Worm (Caenorhabditis elegans) whole organism, early embryonic: ENCODE data around the gene nhr-27.

Experiments
- B0310.2 ChIP-seq: sonication (generic microtip); optimal IDR thresholded peaks from 2 replicates; lab custom pipeline; 2016; ENCODE audit warnings: mild to moderate bottlenecking, missing genetic modification characterization, missing compliant biosample characterization
- F13C5.2 ChIP-seq: sonication (generic microtip); optimal IDR thresholded peaks from 2 replicates; lab custom pipeline; 2017; ENCODE audit warnings: mild to moderate bottlenecking, missing genetic modification characterization, inconsistent platforms, missing compliant biosample characterization
- aly-1 ChIP-seq: sonication (generic microtip); optimal IDR thresholded peaks from 2 replicates; lab custom pipeline; 2016; ENCODE audit warnings: missing genetic modification characterization, missing compliant biosample characterization
- ama-1 ChIP-seq: fragments of 150-350 bp; optimal IDR thresholded peaks from 2 replicates; lab custom pipeline; 2014
- ceh-13 ChIP-seq: fragments of 200-800 bp; sonication (Bioruptor generic); optimal IDR thresholded peaks from 2 replicates; lab custom pipeline; 2018; ENCODE audit warnings: mild to moderate bottlenecking, missing genetic modification characterization, missing compliant biosample characterization
- ceh-36 ChIP-seq: sonication (generic microtip); optimal IDR thresholded peaks from 2 replicates; lab custom pipeline; 2016; ENCODE audit warnings: missing genetic modification characterization, inconsistent platforms, missing compliant biosample characterization
- ets-7 ChIP-seq: sonication (generic microtip); optimal IDR thresholded peaks from 2 replicates; lab custom pipeline; 2016; ENCODE audit warnings: missing genotype, missing genetic modification characterization, missing compliant biosample characterization
- flt-1 ChIP-seq: fragments of 200-800 bp; sonication (Bioruptor generic); IDR thresholded peaks from 2 replicates; pipeline ENCODE4 v1.3.6; 2022; ENCODE audit warnings: missing genetic modification characterization, missing compliant biosample characterization
- hmbx-1 ChIP-seq: sonication (generic microtip); optimal IDR thresholded peaks from 2 replicates; lab custom pipeline; 2016; ENCODE audit warnings: mild to moderate bottlenecking, missing genetic modification characterization, missing compliant biosample characterization
- hmg-4 ChIP-seq: fragments of 200-800 bp; sonication (Bioruptor generic); optimal IDR thresholded peaks from 2 replicates; lab custom pipeline; 2018; ENCODE audit warnings: mild to moderate bottlenecking, missing genetic modification characterization, missing compliant biosample characterization
- hnd-1 ChIP-seq: sonication (generic microtip); optimal IDR thresholded peaks from 2 replicates; lab custom pipeline; 2016; ENCODE audit warnings: missing genetic modification characterization, missing compliant biosample characterization
- pes-1 ChIP-seq: fragments of 200-800 bp; sonication (Bioruptor generic); IDR thresholded peaks from 2 replicates; pipeline ENCODE4 v1.3.6; 2022; ENCODE audit warnings: missing genetic modification reagents, missing genetic modification characterization, missing compliant biosample characterization
- scrt-1 ChIP-seq: fragments of 200-800 bp; sonication (Bioruptor generic); IDR thresholded peaks from 2 replicates; pipeline ENCODE4 v1.3.6; 2022; ENCODE audit warnings: missing genetic modification characterization, missing compliant biosample characterization
- sea-1 ChIP-seq: fragments of 200-800 bp; sonication (Bioruptor generic); conservative IDR thresholded peaks from 2 replicates; pipeline ENCODE4 v1.3.6; 2022; ENCODE audit warnings: missing genetic modification characterization, missing compliant biosample characterization
- tbx-11 ChIP-seq: fragments of 200-800 bp; sonication (Bioruptor generic); IDR thresholded peaks from 2 replicates; pipeline ENCODE4 v1.3.6; 2022; ENCODE audit warnings: missing genetic modification characterization, missing compliant biosample characterization
- tbx-37 ChIP-seq: fragments of 200-800 bp; sonication (Bioruptor generic); conservative IDR thresholded peaks from 2 replicates; pipeline ENCODE4 v1.3.6; 2022; ENCODE audit warnings: missing genetic modification reagents, missing genetic modification characterization, missing compliant biosample characterization
- tra-4 ChIP-seq: sonication (generic microtip); optimal IDR thresholded peaks from 2 replicates; lab custom pipeline; 2017; ENCODE audit warnings: missing genetic modification characterization, missing compliant biosample characterization

nhr-27 gene

DNA sequence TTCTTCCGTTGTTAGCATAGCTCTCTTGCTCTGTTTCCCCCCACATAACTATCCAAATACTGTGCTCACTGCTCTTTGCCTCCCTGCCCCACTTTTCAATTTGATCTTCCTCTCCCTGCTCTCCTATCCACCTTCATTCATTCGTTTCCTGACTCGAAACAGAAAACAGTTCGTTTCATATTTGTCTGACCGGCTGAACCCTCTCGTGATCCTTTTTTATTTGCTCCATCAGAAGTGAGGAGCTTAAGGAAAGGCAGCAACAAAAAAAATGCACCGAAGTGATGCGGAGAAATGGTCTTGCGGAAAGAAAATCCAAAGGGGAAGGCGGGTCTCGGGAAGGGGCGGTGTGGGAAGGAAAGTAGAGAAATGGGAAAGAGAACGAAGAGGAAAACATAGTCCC lies 86.7 kb downstream of the nhr-27 start:
- TF ChIP-seq sea-1, result no peak
- TF ChIP-seq ceh-36 (tag; lab: Kevin White, UChicago), result no peak
- no peak for TF ChIP-seq aly-1
- TF ChIP-seq hmg-4 (GFP tag; lab: Kevin White, UChicago), result no peak
- no peak for TF ChIP-seq ets-7 (tag; lab: Kevin White, UChicago)
- no peak for TF ChIP-seq ama-1 (lab: Kevin White, UChicago)
- TF ChIP-seq hmbx-1 (tag; lab: Kevin White, UChicago), result no peak
- TF ChIP-seq scrt-1 (GFP tag; lab: Robert Waterston, UW), result no peak
- TF ChIP-seq ceh-13, result no peak
- TF ChIP-seq B0310.2, result no peak
- TF ChIP-seq tbx-37 (GFP tag; lab: Robert Waterston, UW), result no peak
- no peak for TF ChIP-seq F13C5.2 (tag; lab: Kevin White, UChicago)
- no peak for TF ChIP-seq pes-1 (GFP tag; lab: Robert Waterston, UW)
- TF ChIP-seq tra-4 (tag; lab: Kevin White, UChicago), result no peak
- no peak for TF ChIP-seq flt-1 (GFP tag; lab: Robert Waterston, UW)
- TF ChIP-seq hnd-1 (tag; lab: Kevin White, UChicago), result no peak
- TF ChIP-seq tbx-11 (GFP tag; lab: Robert Waterston, UW), result no peak

DNA sequence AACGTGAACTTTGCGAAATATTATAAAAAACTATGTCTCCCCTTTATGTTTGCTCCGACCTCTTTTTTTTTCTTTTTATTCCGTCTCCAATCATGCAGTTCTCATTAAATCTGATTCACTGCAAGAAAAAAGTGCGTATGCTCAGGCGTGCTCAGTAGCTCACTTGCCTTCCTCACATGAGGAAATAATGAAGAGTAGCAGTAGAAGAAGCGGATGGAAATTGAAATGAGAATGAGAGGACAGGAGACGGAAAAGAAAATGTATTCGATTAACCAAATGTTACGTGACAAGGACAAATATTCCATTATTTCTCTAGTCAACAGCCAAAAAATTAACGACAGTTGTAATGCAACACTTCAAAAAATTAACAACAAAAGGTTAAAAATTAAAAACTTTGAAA lies 95.1 kb downstream of the nhr-27 start:
- TF ChIP-seq flt-1 (GFP tag; lab: Robert Waterston, UW) (no peak), scrt-1 (GFP tag; lab: Robert Waterston, UW) (no peak), ceh-13 (no peak), ceh-36 (tag; lab: Kevin White, UChicago) (no peak), aly-1 (no peak), sea-1 (no peak), tbx-11 (GFP tag; lab: Robert Waterston, UW) (no peak), hmbx-1 (tag; lab: Kevin White, UChicago) (no peak), hnd-1 (tag; lab: Kevin White, UChicago) (no peak), F13C5.2 (tag; lab: Kevin White, UChicago) (no peak), tra-4 (tag; lab: Kevin White, UChicago) (no peak), tbx-37 (GFP tag; lab: Robert Waterston, UW) (no peak), ama-1 (lab: Kevin White, UChicago) (no peak), ets-7 (tag; lab: Kevin White, UChicago) (no peak), pes-1 (GFP tag; lab: Robert Waterston, UW) (no peak), hmg-4 (GFP tag; lab: Kevin White, UChicago) (no peak)

DNA sequence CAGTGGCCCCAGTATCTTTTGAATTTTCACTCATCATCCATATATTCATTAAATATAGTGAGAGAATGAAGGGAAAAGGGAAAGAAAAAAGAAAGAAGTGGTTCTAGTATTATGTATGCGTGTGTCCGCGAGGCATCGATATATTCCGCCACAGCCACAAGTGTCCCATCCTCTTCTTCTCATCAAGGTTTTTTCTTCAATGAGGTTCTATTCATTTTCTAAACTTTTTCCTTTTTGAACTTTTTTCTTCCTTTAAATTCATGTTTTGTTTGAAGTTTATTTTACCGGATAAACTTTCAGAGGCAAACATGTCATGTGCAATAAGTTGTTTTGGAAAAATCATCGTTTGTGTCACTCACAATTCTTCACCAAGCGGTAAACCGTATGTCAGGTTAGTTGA lies 95.8 kb downstream of the nhr-27 start, which contains the start of gene rgs-2:
Gene rgs-2, plus strand, starts transcription at position 301 of the 400 bp plus-strand sequence.
- TF ChIP-seq hmg-4 (GFP tag; lab: Kevin White, UChicago) (no peak), sea-1 (no peak), ceh-13 (no peak), ama-1 (lab: Kevin White, UChicago) (no peak), F13C5.2 (tag; lab: Kevin White, UChicago) (no peak), ets-7 (tag; lab: Kevin White, UChicago) (no peak), tra-4 (tag; lab: Kevin White, UChicago) (no peak), hnd-1 (tag; lab: Kevin White, UChicago) (no peak), scrt-1 (GFP tag; lab: Robert Waterston, UW) (no peak), B0310.2 (no peak), hmbx-1 (tag; lab: Kevin White, UChicago) (no peak), tbx-37 (GFP tag; lab: Robert Waterston, UW) (no peak)

DNA sequence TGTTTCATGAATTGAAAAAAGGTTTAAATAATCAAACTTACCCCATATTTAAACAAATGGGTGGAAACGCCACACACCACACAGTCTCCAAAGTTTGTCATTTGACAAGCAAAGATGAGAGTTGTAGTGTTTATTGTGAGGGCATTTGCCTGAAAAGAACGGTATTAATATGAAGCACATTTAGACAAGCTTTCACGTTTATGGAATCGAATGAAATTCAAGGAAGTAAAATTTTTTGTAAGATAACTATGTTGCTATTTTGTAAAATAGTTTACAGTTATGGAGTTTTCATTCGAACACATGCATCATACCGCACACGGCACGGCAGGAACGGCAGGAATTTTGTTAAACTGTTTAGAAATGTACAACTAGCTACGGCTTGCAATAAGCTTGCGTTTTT lies 103.4 kb downstream of the nhr-27 start, which contains the start of gene nhr-272:
Gene nhr-272, minus strand, starts transcription at position 101 of the 400 bp plus-strand sequence.
- TF ChIP-seq hmbx-1 (tag; lab: Kevin White, UChicago) (no peak), hmg-4 (GFP tag; lab: Kevin White, UChicago) (no peak), ceh-36 (tag; lab: Kevin White, UChicago) (no peak), ceh-13 (no peak), flt-1 (GFP tag; lab: Robert Waterston, UW) (no peak), F13C5.2 (tag; lab: Kevin White, UChicago) (no peak), ama-1 (lab: Kevin White, UChicago) (no peak), tbx-11 (GFP tag; lab: Robert Waterston, UW) (no peak), aly-1 (no peak), tra-4 (tag; lab: Kevin White, UChicago) (no peak), tbx-37 (GFP tag; lab: Robert Waterston, UW) (no peak), pes-1 (GFP tag; lab: Robert Waterston, UW) (no peak), hnd-1 (tag; lab: Kevin White, UChicago) (no peak), B0310.2 (no peak), scrt-1 (GFP tag; lab: Robert Waterston, UW) (no peak), sea-1 (no peak)

DNA sequence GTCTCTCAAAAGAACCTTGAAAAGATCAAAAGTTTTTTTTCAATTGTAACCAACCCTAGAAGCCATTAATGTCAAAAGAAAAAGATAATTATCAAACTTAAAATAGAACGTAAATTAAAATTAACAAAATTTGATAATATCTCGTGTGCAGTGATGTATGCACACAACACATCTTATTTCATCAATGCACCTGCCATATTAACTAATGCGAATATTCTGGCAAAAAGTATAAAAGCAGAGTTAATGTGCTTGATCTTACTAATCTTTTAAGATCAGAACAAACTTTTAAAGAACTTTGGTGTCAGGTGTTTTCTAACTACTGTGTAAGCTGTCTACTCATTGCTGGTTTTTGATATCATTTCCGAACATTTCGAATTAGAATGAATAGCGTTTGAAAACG lies 105.4 kb downstream of the nhr-27 start:
- TF ChIP-seq scrt-1 (GFP tag; lab: Robert Waterston, UW), result no peak
- TF ChIP-seq tbx-11 (GFP tag; lab: Robert Waterston, UW), result no peak
- TF ChIP-seq hnd-1 (tag; lab: Kevin White, UChicago), result no peak
- no peak for TF ChIP-seq pes-1 (GFP tag; lab: Robert Waterston, UW)
- TF ChIP-seq F13C5.2 (tag; lab: Kevin White, UChicago), result no peak
- no peak for TF ChIP-seq ets-7 (tag; lab: Kevin White, UChicago)
- TF ChIP-seq hmbx-1 (tag; lab: Kevin White, UChicago), result no peak
- no peak for TF ChIP-seq sea-1
- no peak for TF ChIP-seq aly-1
- no peak for TF ChIP-seq ceh-13
- TF ChIP-seq tra-4 (tag; lab: Kevin White, UChicago), result no peak
- TF ChIP-seq tbx-37 (GFP tag; lab: Robert Waterston, UW), result no peak
- TF ChIP-seq flt-1 (GFP tag; lab: Robert Waterston, UW), result no peak
- TF ChIP-seq B0310.2, result no peak

DNA sequence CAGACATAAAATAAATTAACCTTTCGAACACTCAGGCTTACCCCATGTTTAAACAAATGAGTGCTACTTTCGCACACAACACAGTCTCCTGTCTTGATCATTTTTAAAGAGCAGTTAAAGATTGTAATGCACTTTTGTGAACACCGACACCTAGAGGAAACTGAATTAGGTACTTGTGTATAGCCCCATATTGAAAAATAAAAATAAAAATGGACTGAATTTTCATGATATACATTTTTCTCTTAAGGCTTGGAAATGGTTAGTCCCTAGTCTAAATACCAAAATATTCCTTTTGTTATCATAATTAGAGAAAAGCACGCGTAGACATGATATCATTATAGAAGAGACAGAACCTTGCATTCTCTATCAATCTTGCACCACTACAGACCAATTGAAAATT lies 106.2 kb downstream of the nhr-27 start, which contains the start of gene nhr-214:
Gene nhr-214, minus strand, starts transcription at position 101 of the 400 bp plus-strand sequence.
- TF ChIP-seq ceh-13, result no peak
- no peak for TF ChIP-seq flt-1 (GFP tag; lab: Robert Waterston, UW)

DNA sequence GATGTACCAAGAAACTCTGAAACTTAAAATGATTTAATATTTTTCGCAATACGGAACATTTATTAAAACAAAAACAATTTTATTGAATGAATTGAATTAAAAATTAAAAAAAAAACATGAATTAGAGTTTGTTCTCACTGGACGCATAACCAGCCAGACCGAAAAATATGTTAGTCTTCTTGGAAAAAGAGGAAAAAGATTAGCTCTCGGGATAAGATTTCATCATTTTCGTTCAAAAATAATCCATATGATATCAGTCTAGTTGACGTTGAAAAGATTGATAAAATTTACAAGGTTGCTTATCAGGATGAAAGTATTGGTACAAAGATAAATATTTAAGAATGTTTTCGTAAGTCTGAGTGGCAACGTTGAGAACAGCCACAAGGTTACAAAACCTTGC lies 107.7 kb downstream of the nhr-27 start, which contains the start of gene nhr-26:
Gene nhr-26, minus strand, starts transcription at position 10 of the 400 bp plus-strand sequence.
- TF ChIP-seq hmbx-1 (tag; lab: Kevin White, UChicago) (no peak), B0310.2 (no peak), ceh-13 (no peak), ama-1 (lab: Kevin White, UChicago) (no peak), ceh-36 (tag; lab: Kevin White, UChicago) (no peak)
